Worm (Caenorhabditis elegans) whole organism, early embryonic: ENCODE results near the gene sdc-3.

Source experiments
- B0310.2 ChIP-seq: sonication (generic microtip); optimal IDR thresholded peaks from 2 replicates; lab custom pipeline; 2016; ENCODE audit warnings: mild to moderate bottlenecking, missing genetic modification characterization, missing compliant biosample characterization
- F13C5.2 ChIP-seq: sonication (generic microtip); optimal IDR thresholded peaks from 2 replicates; lab custom pipeline; 2017; ENCODE audit warnings: mild to moderate bottlenecking, missing genetic modification characterization, inconsistent platforms, missing compliant biosample characterization
- ama-1 ChIP-seq: fragments of 150-350 bp; optimal IDR thresholded peaks from 2 replicates; lab custom pipeline; 2014
- ets-7 ChIP-seq: sonication (generic microtip); optimal IDR thresholded peaks from 2 replicates; lab custom pipeline; 2016; ENCODE audit warnings: missing genotype, missing genetic modification characterization, missing compliant biosample characterization
- flt-1 ChIP-seq: fragments of 200-800 bp; sonication (Bioruptor generic); IDR thresholded peaks from 2 replicates; pipeline ENCODE4 v1.3.6; 2022; ENCODE audit warnings: missing genetic modification characterization, missing compliant biosample characterization
- hmbx-1 ChIP-seq: sonication (generic microtip); optimal IDR thresholded peaks from 2 replicates; lab custom pipeline; 2016; ENCODE audit warnings: mild to moderate bottlenecking, missing genetic modification characterization, missing compliant biosample characterization
- tra-4 ChIP-seq: sonication (generic microtip); optimal IDR thresholded peaks from 2 replicates; lab custom pipeline; 2017; ENCODE audit warnings: missing genetic modification characterization, missing compliant biosample characterization

DNA sequence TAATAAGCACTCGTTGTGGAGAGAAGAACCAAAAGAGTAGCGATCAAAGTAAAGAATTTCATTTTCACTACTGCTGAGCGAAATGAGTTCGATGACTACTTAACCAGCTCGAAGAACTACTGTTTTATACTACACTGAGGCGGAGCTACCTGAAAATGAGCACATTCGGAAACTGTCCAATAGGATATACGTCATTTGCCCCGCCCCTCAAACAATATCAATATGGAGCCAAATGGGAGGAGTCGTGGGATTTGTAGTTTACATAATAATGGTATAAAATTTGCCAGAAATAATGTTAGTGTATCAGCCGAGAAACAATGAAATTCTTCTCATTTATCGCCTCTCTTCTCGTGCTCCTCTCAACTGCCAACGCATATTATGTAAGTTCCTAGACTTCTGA is 41.4 kb upstream of the sdc-3 start, which contains the start of the genes C01G10.5 and C01G10.4:
- TF ChIP-seq ama-1 (no peak), tra-4 (tag; lab: Kevin White, UChicago) (no peak), B0310.2 (tag; lab: Kevin White, UChicago) (no peak), F13C5.2 (tag; lab: Kevin White, UChicago) (no peak), flt-1 (GFP tag; lab: Robert Waterston, UW) (no peak), ets-7 (tag; lab: Kevin White, UChicago) (no peak), hmbx-1 (no peak)
